Fruit fly (Drosophila melanogaster) whole organism, wandering third instar larva: Measurements from ENCODE around the gene eIF3a.
A peak's percentile ranks its signal among the peaks of the same experiment; 100 is the strongest.

Source experiments
- Abd-B ChIP-seq: fragments of >200 bp; optimal IDR thresholded peaks from 2 replicates; lab custom pipeline; 2017; ENCODE audit warnings: missing biosample characterization, missing genetic modification characterization
- CG32264 ChIP-seq: fragments of 200-800 bp; sonication (Bioruptor generic); optimal IDR thresholded peaks from 2 replicates; lab custom pipeline; 2016; ENCODE audit warnings: missing biosample characterization, missing genetic modification characterization
- CG9705 ChIP-seq: fragments of 200-800 bp; sonication (Bioruptor generic); optimal IDR thresholded peaks from 2 replicates; lab custom pipeline; 2018; ENCODE audit warnings: missing biosample characterization, mild to moderate bottlenecking, missing genetic modification characterization
- CrebA ChIP-seq: fragments of 200-800 bp; sonication (Bioruptor generic); optimal IDR thresholded peaks from 2 replicates; lab custom pipeline; 2016; ENCODE audit warnings: missing biosample characterization, mild to moderate bottlenecking, missing genetic modification characterization, borderline replicate concordance
- Dfd ChIP-seq: fragments of >200 bp; optimal IDR thresholded peaks from 2 replicates; lab custom pipeline; 2017; ENCODE audit warnings: missing biosample characterization, missing genetic modification characterization
- Dif ChIP-seq: fragments of 200-275, 200-300 bp; sonication (Bioruptor generic); optimal IDR thresholded peaks from 2 replicates; lab custom pipeline; 2018; ENCODE audit warnings: missing biosample characterization, missing genetic modification characterization; ENCODE audit not compliant: partially characterized antibody
- GATAd ChIP-seq: sonication (Bioruptor generic); optimal IDR thresholded peaks from 2 replicates; lab custom pipeline; 2016; ENCODE audit warnings: missing biosample characterization, missing genetic modification characterization
- HLH106 ChIP-seq: fragments of 200-800 bp; optimal IDR thresholded peaks from 3 replicates; lab custom pipeline; 2019; ENCODE audit warnings: missing biosample characterization, mild to moderate bottlenecking, missing genetic modification characterization, moderate library complexity
- Hnf4 ChIP-seq: fragments of 200-800 bp; sonication (Bioruptor generic); optimal IDR thresholded peaks from 2 replicates; lab custom pipeline; 2016; ENCODE audit warnings: missing biosample characterization, mild to moderate bottlenecking, missing genetic modification characterization
- Hr78 ChIP-seq: fragments of >200 bp; optimal IDR thresholded peaks from 2 replicates; lab custom pipeline; 2017; ENCODE audit warnings: missing biosample characterization, missing genetic modification characterization
- Hr83 ChIP-seq: fragments of 200-300 bp; sonication (Bioruptor generic); optimal IDR thresholded peaks from 2 replicates; lab custom pipeline; 2016; ENCODE audit warnings: missing biosample characterization, mild to moderate bottlenecking, missing genetic modification characterization, moderate library complexity; ENCODE audit not compliant: poor library complexity, severe bottlenecking
- Jra ChIP-seq: sonication (Bioruptor generic); optimal IDR thresholded peaks from 2 replicates; lab custom pipeline; 2016; ENCODE audit warnings: missing biosample characterization, missing genetic modification characterization
- Mio ChIP-seq: sonication (Bioruptor generic); optimal IDR thresholded peaks from 2 replicates; lab custom pipeline; 2016; ENCODE audit warnings: missing biosample characterization, missing genetic modification characterization
- Myc ChIP-seq: fragments of >200 bp; optimal IDR thresholded peaks from 2 replicates; lab custom pipeline; 2017
- N ChIP-seq: fragments of >200 bp; optimal IDR thresholded peaks from 2 replicates; lab custom pipeline; 2018; ENCODE audit warnings: missing biosample characterization, missing external identifiers, missing genetic modification characterization
- OdsH ChIP-seq: fragments of 200-800 bp; sonication (Bioruptor generic); optimal IDR thresholded peaks from 2 replicates; lab custom pipeline; 2016; ENCODE audit warnings: missing biosample characterization, mild to moderate bottlenecking, missing genetic modification characterization
- Rel ChIP-seq, 2 experiments: fragments of 200-800 bp; sonication (Bioruptor generic) in 1 of 2; optimal IDR thresholded peaks; 2 replicates in 1 of 2; 3 replicates in 1 of 2; lab custom pipeline; 2016 to 2019; ENCODE audit warnings: mild to moderate bottlenecking in 2 of 2, missing biosample characterization in 2 of 2, missing genetic modification characterization in 2 of 2, moderate library complexity in 1 of 2
- Sp1 ChIP-seq: fragments of 200-800 bp; sonication (Bioruptor generic); optimal IDR thresholded peaks from 3 replicates; lab custom pipeline; 2019; ENCODE audit warnings: missing biosample characterization, mild to moderate bottlenecking, missing genetic modification characterization, moderate library complexity
- Vsx2 ChIP-seq: fragments of 200-300, 225-300 bp; sonication (Bioruptor generic); optimal IDR thresholded peaks from 2 replicates; lab custom pipeline; 2018; ENCODE audit warnings: missing biosample characterization, missing genetic modification characterization; ENCODE audit not compliant: partially characterized antibody
- br ChIP-seq: fragments of 200-800 bp; sonication (Bioruptor generic); optimal IDR thresholded peaks from 2 replicates; lab custom pipeline; 2016; ENCODE audit warnings: missing biosample characterization, missing genetic modification characterization
- brk ChIP-seq: fragments of 200-800 bp; sonication (Bioruptor generic); optimal IDR thresholded peaks from 2 replicates; lab custom pipeline; 2016; ENCODE audit warnings: missing biosample characterization, mild to moderate bottlenecking, missing genetic modification characterization
- dl ChIP-seq, 2 experiments: fragments of 175-275, 200-275 bp in 1 of 2; fragments of 200-275 bp in 1 of 2; sonication (Bioruptor generic); optimal IDR thresholded peaks; lab custom pipeline; 2018; ENCODE audit warnings: mild to moderate bottlenecking in 2 of 2, missing biosample characterization in 2 of 2, missing genetic modification characterization in 2 of 2, moderate library complexity in 2 of 2; ENCODE audit not compliant: partially characterized antibody in 2 of 2, insufficient read depth in 1 of 2
- dmrt93B ChIP-seq: fragments of 200-800 bp; sonication (Bioruptor generic); optimal IDR thresholded peaks from 2 replicates; lab custom pipeline; 2018; ENCODE audit warnings: missing biosample characterization, mild to moderate bottlenecking, missing genetic modification characterization
- dsf ChIP-seq: sonication (Bioruptor generic); optimal IDR thresholded peaks from 2 replicates; lab custom pipeline; 2016; ENCODE audit warnings: missing biosample characterization, missing genetic modification characterization, borderline replicate concordance
- ey ChIP-seq: fragments of 200-800 bp; sonication (Bioruptor generic); optimal IDR thresholded peaks from 2 replicates; lab custom pipeline; 2016; ENCODE audit warnings: missing biosample characterization, missing genetic modification characterization
- foxo ChIP-seq, 2 experiments: fragments of 200-800 bp; sonication (Bioruptor generic); optimal IDR thresholded peaks; 2 replicates in 1 of 2; 3 replicates in 1 of 2; lab custom pipeline; 2016 to 2017; ENCODE audit warnings: missing biosample characterization in 2 of 2, missing genetic modification characterization in 2 of 2
- fru ChIP-seq: fragments of 200-800 bp; sonication (Bioruptor generic); optimal IDR thresholded peaks from 3 replicates; lab custom pipeline; 2016; ENCODE audit warnings: missing biosample characterization, mild to moderate bottlenecking, missing genetic modification characterization
- h ChIP-seq: fragments of 200-800 bp; sonication (Bioruptor generic); optimal IDR thresholded peaks from 3 replicates; lab custom pipeline; 2016; ENCODE audit warnings: missing biosample characterization, mild to moderate bottlenecking, missing genetic modification characterization
- jim ChIP-seq: fragments of 175-275, 200-325 bp; sonication (Bioruptor generic); optimal IDR thresholded peaks from 2 replicates; lab custom pipeline; 2016; ENCODE audit warnings: missing biosample characterization, mild to moderate bottlenecking, missing genetic modification characterization
- lola ChIP-seq: fragments of >200 bp; optimal IDR thresholded peaks from 2 replicates; lab custom pipeline; 2017; ENCODE audit warnings: missing biosample characterization, missing genetic modification characterization
- pan ChIP-seq: fragments of >200 bp; optimal IDR thresholded peaks from 2 replicates; lab custom pipeline; 2017
- psq ChIP-seq: fragments of 200-800 bp; sonication (Bioruptor generic); optimal IDR thresholded peaks from 3 replicates; lab custom pipeline; 2017; ENCODE audit warnings: missing biosample characterization, mild to moderate bottlenecking, missing genetic modification characterization, moderate library complexity
- rgr ChIP-seq: fragments of 200-800 bp; sonication (Bioruptor generic); optimal IDR thresholded peaks from 3 replicates; lab custom pipeline; 2016; ENCODE audit warnings: missing biosample characterization, mild to moderate bottlenecking, missing genetic modification characterization
- sage ChIP-seq: fragments of 200-800 bp; sonication (Bioruptor generic); optimal IDR thresholded peaks from 2 replicates; lab custom pipeline; 2016; ENCODE audit warnings: missing biosample characterization, mild to moderate bottlenecking, missing genetic modification characterization
- sv ChIP-seq: fragments of 200-800 bp; sonication (Bioruptor generic); optimal IDR thresholded peaks from 3 replicates; lab custom pipeline; 2016; ENCODE audit warnings: missing biosample characterization, missing genetic modification characterization
- tai ChIP-seq: sonication (Bioruptor generic); optimal IDR thresholded peaks from 2 replicates; lab custom pipeline; 2016; ENCODE audit warnings: missing biosample characterization, missing genetic modification characterization
- usp ChIP-seq: fragments of >200 bp; optimal IDR thresholded peaks from 2 replicates; lab custom pipeline; 2017; ENCODE audit warnings: missing biosample characterization, missing genetic modification characterization
- woc ChIP-seq: sonication (Bioruptor generic); optimal IDR thresholded peaks from 2 replicates; lab custom pipeline; 2016; ENCODE audit warnings: missing biosample characterization, mild to moderate bottlenecking, missing genetic modification characterization

Gene eIF3a

dm6 chr3R:4394117-4394516 is 39.6 kb downstream of the eIF3a start, which contains the start of gene CG34112:
Gene CG34112, minus strand, starts transcription at chr3R:4394259.
- TF ChIP-seq Hnf4 (GFP tag; lab: Kevin White, UChicago) (peak; percentile 17), Rel (GFP tag; optimal IDR thresholded peaks at IDR 0.05; lab: Kevin White, UChicago) (no peak), Rel (tag; optimal IDR thresholded peaks at IDR 0.05; lab: Kevin White, UChicago) (peak; percentile 53), dl (GFP tag; optimal IDR thresholded peaks at IDR 0.05; lab: Kevin White, UChicago; ENCODE audit: insufficient read depth in 1 of 2, partially characterized antibody in 2 of 2) (peak; percentile 37 to 72), Hr83 (GFP tag; lab: Kevin White, UChicago) (peak; percentile 73), rgr (GFP tag; lab: Kevin White, UChicago) (peak; percentile 5), dsf (no peak), br (GFP tag; lab: Kevin White, UChicago) (peak; percentile 45), h (GFP tag; lab: Kevin White, UChicago) (peak; percentile 53), Dif (GFP tag; lab: Kevin White, UChicago) (peak; percentile 80), Jra (GFP tag; lab: Kevin White, UChicago) (no peak), Sp1 (GFP tag; lab: Kevin White, UChicago) (peak; percentile 11), OdsH (no peak), psq (peak; percentile 8)

dm6 chr3R:4390133-4390532 is 43.6 kb downstream of the eIF3a start, which contains the start of gene CG14646:
Gene CG14646, plus strand, starts transcription at chr3R:4390366.
- TF ChIP-seq Mio (no peak), N (GFP tag; lab: Kevin White, UChicago) (no peak), Myc (peak; percentile 67), Rel (GFP tag; optimal IDR thresholded peaks at IDR 0.05; lab: Kevin White, UChicago) (no peak), Rel (tag; optimal IDR thresholded peaks at IDR 0.05; lab: Kevin White, UChicago) (peak; percentile 21), Hr83 (GFP tag; lab: Kevin White, UChicago) (peak; percentile 63), HLH106 (tag; lab: Kevin White, UChicago) (no peak)

- no peak for TF ChIP-seq fru
- no peak for TF ChIP-seq Mio
- TF ChIP-seq psq = peak; percentile 23
- TF ChIP-seq OdsH = no peak
- no peak for TF ChIP-seq GATAd
- no peak for TF ChIP-seq N (GFP tag; lab: Kevin White, UChicago)
- no peak for TF ChIP-seq h (GFP tag; lab: Kevin White, UChicago)
- no peak for TF ChIP-seq brk (GFP tag; lab: Kevin White, UChicago)
- TF ChIP-seq Sp1 (GFP tag; lab: Kevin White, UChicago) = peak; percentile 41
- TF ChIP-seq lola (GFP tag; lab: Kevin White, UChicago) = no peak
- TF ChIP-seq HLH106 (tag; lab: Kevin White, UChicago) = peak; percentile 59
- TF ChIP-seq sage = no peak
- no peak for TF ChIP-seq jim
- TF ChIP-seq Dif (GFP tag; lab: Kevin White, UChicago) = no peak
- TF ChIP-seq ey (GFP tag; lab: Kevin White, UChicago) = no peak
- TF ChIP-seq Dfd (GFP tag; lab: Kevin White, UChicago) = no peak
- TF ChIP-seq CG32264 (GFP tag; lab: Kevin White, UChicago) = no peak
- TF ChIP-seq dl (GFP tag; optimal IDR thresholded peaks at IDR 0.05; lab: Kevin White, UChicago; ENCODE audit: insufficient read depth in 1 of 2, partially characterized antibody in 2 of 2) = no peak
- no peak for TF ChIP-seq Hr78 (GFP tag; lab: Kevin White, UChicago)
- no peak for TF ChIP-seq Rel (GFP tag; optimal IDR thresholded peaks at IDR 0.05; lab: Kevin White, UChicago)
- TF ChIP-seq Rel (tag; optimal IDR thresholded peaks at IDR 0.05; lab: Kevin White, UChicago) = peak; percentile 90
- TF ChIP-seq tai (GFP tag; lab: Kevin White, UChicago) = no peak
- TF ChIP-seq dmrt93B (GFP tag; lab: Kevin White, UChicago) = no peak
- TF ChIP-seq Abd-B (GFP tag; lab: Kevin White, UChicago) = no peak
- TF ChIP-seq br (GFP tag; lab: Kevin White, UChicago) = no peak
- no peak for TF ChIP-seq Jra (GFP tag; lab: Kevin White, UChicago)
- TF ChIP-seq sv (GFP tag; lab: Kevin White, UChicago) = no peak
- no peak for TF ChIP-seq usp (GFP tag; lab: Kevin White, UChicago)
- TF ChIP-seq woc = no peak
- TF ChIP-seq dsf = no peak
- no peak for TF ChIP-seq pan (lab: Kevin White, UChicago)
- TF ChIP-seq Hr83 (GFP tag; lab: Kevin White, UChicago) = peak; percentile 7
- TF ChIP-seq CrebA (GFP tag; lab: Kevin White, UChicago) = no peak
- TF ChIP-seq Hnf4 (GFP tag; lab: Kevin White, UChicago) = peak; percentile 51
- no peak for TF ChIP-seq CG9705 (GFP tag; lab: Kevin White, UChicago)
- TF ChIP-seq rgr (GFP tag; lab: Kevin White, UChicago) = peak; percentile 35
- peak in 1 of 2 experiments; percentile 44 for TF ChIP-seq foxo (GFP tag; optimal IDR thresholded peaks at IDR 0.05; lab: Kevin White, UChicago)
- TF ChIP-seq Myc = peak; percentile 25
- TF ChIP-seq Vsx2 (GFP tag; lab: Kevin White, UChicago) = no peak
These were observed 46.2 kb downstream of the eIF3a start, which contains the start of gene tub for dm6 chr3R:4387490-4387889. Gene tub, plus strand, starts transcription at chr3R:4387742.
